Fruit fly (Drosophila melanogaster): ENCODE results near the gene chas.

chas gene

dm6 chrX:17629317-17629716, 69.2 kb downstream of the chas start, which contains the start of gene CG8326 (continued):
- TF ChIP-seq CG30431 (GFP tag; optimal IDR thresholded peaks at IDR 0.05) (no peak), schlank (tag; optimal IDR thresholded peaks at IDR 0.05) (no peak), H2.0 (GFP tag; IDR thresholded peaks at IDR 0.05) (no peak), corto (GFP tag; optimal IDR thresholded peaks at IDR 0.05) (no peak), NFAT (GFP tag; IDR thresholded peaks at IDR 0.05) (no peak), pita (GFP tag; optimal IDR thresholded peaks at IDR 0.05) (peak; percentile 22), Ets65A (GFP tag) (no peak), zen (tag; optimal IDR thresholded peaks at IDR 0.05) (peak; percentile 4), pros (GFP tag; optimal IDR thresholded peaks at IDR 0.05) (no peak), CG31388 (GFP tag; optimal IDR thresholded peaks at IDR 0.05) (no peak), nerfin-1 (tag; optimal IDR thresholded peaks at IDR 0.05) (no peak), CG14014 (GFP tag; IDR thresholded peaks at IDR 0.05) (no peak), CG1602 (GFP tag; optimal IDR thresholded peaks at IDR 0.05) (no peak), CrebB (tag; optimal IDR thresholded peaks at IDR 0.05) (no peak), CG1233 (GFP tag; optimal IDR thresholded peaks at IDR 0.05) (no peak), CG13424 (tag; optimal IDR thresholded peaks at IDR 0.05) (no peak), Asciz (GFP tag; optimal IDR thresholded peaks at IDR 0.05) (no peak), knrl (GFP tag; IDR thresholded peaks at IDR 0.05; ENCODE audit: partially characterized antibody) (no peak), Dfd (GFP tag; optimal IDR thresholded peaks at IDR 0.05) (no peak), cas (GFP tag; IDR thresholded peaks at IDR 0.05) (no peak), Rfx (GFP tag; IDR thresholded peaks at IDR 0.05) (no peak), onecut (GFP tag; IDR thresholded peaks at IDR 0.05) (peak; percentile 22; the same call in 1 of the 2 replicates), psq (GFP tag; optimal IDR thresholded peaks at IDR 0.05) (no peak), CG8089 (GFP tag; optimal IDR thresholded peaks at IDR 0.05) (no peak), CG9797 (GFP tag; optimal IDR thresholded peaks at IDR 0.05) (peak; percentile 30), Side (GFP tag; optimal IDR thresholded peaks at IDR 0.05) (no peak), CG11504 (tag; optimal IDR thresholded peaks at IDR 0.05) (no peak), Oli (tag; optimal IDR thresholded peaks at IDR 0.05) (no peak), usp (GFP tag; optimal IDR thresholded peaks at IDR 0.05) (no peak), pnt (GFP tag; optimal IDR thresholded peaks at IDR 0.05) (no peak), exex (tag; optimal IDR thresholded peaks at IDR 0.05) (peak; percentile 42), CG9727 (GFP tag; optimal IDR thresholded peaks at IDR 0.05) (no peak), Optix (GFP tag; IDR thresholded peaks at IDR 0.05) (no peak), gsb-n (tag; optimal IDR thresholded peaks at IDR 0.05) (no peak), CG2116 (GFP tag; optimal IDR thresholded peaks at IDR 0.05) (no peak), Dref (GFP tag; IDR thresholded peaks at IDR 0.05) (no peak), Mes4 (GFP tag; optimal IDR thresholded peaks at IDR 0.05) (no peak), Hmx (GFP tag; optimal IDR thresholded peaks at IDR 0.05) (no peak), gro (GFP tag; optimal IDR thresholded peaks at IDR 0.05) (no peak), CG10267 (tag; optimal IDR thresholded peaks at IDR 0.05) (peak; percentile 15), rib (GFP tag; IDR thresholded peaks at IDR 0.05) (no peak), CG4617 (GFP tag; optimal IDR thresholded peaks at IDR 0.05; ENCODE audit: borderline replicate concordance) (peak; percentile 19), Mad (GFP tag; optimal IDR thresholded peaks at IDR 0.05) (no peak), pb (GFP tag; optimal IDR thresholded peaks at IDR 0.05) (no peak), CG2889 (GFP tag; IDR thresholded peaks at IDR 0.05) (no peak), CG12236 (GFP tag; optimal IDR thresholded peaks at IDR 0.05) (no peak), CG3847 (GFP tag; IDR thresholded peaks at IDR 0.05) (no peak)

Data from whole organism, embryonic.